Fruit fly (Drosophila melanogaster) whole organism, embryonic: ENCODE data around the gene CG31098.

ENCODE experiments used
- ATbp ChIP-seq: fragments of 200-800 bp; sonication (Bioruptor generic); optimal IDR thresholded peaks from 2 replicates; lab custom pipeline; 2017; ENCODE audit warnings: missing biosample characterization, mild to moderate bottlenecking, missing genetic modification characterization, missing genetic modification reagents
- Ada2b ChIP-seq: fragments of 200-800 bp; sonication (Bioruptor generic); IDR thresholded peaks from 2 replicates; pipeline ENCODE4 v1.3.6; 2022; ENCODE audit warnings: missing biosample characterization, missing genetic modification characterization
- Atf-2 ChIP-seq: fragments of 200-800 bp; sonication (Bioruptor generic); optimal IDR thresholded peaks from 2 replicates; lab custom pipeline; 2016; ENCODE audit warnings: missing biosample characterization, missing genetic modification characterization
- B-H2 ChIP-seq: fragments of 200-800 bp; sonication (Bioruptor generic); optimal IDR thresholded peaks from 2 replicates; lab custom pipeline; 2018; ENCODE audit warnings: missing biosample characterization, mild to moderate bottlenecking, missing genetic modification characterization
- BEAF-32 ChIP-seq: fragments of 200-800 bp; sonication (Bioruptor generic); optimal IDR thresholded peaks from 3 replicates; lab custom pipeline; 2017; ENCODE audit warnings: missing biosample characterization, missing genetic modification characterization, mild to moderate bottlenecking, moderate library complexity, missing genetic modification reagents
- CG10462 ChIP-seq: fragments of 200-800 bp; sonication (Bioruptor generic); optimal IDR thresholded peaks from 2 replicates; lab custom pipeline; 2016; ENCODE audit warnings: missing biosample characterization, missing genetic modification characterization
- CG11560 ChIP-seq: fragments of 200-800 bp; sonication (Bioruptor generic); IDR thresholded peaks from 3 replicates; pipeline ENCODE4 v1.3.6; 2022; ENCODE audit warnings: missing biosample characterization, missing genetic modification characterization
- CG12219 ChIP-seq: fragments of 200-800 bp; sonication (Bioruptor generic); optimal IDR thresholded peaks from 3 replicates; lab custom pipeline; 2018; ENCODE audit warnings: missing biosample characterization, mild to moderate bottlenecking, missing genetic modification characterization
- CG12744 ChIP-seq: fragments of 200-800 bp; sonication (Bioruptor generic); optimal IDR thresholded peaks from 2 replicates; lab custom pipeline; 2016; ENCODE audit warnings: missing biosample characterization, missing genetic modification characterization
- CG1603 ChIP-seq: fragments of 200-800 bp; sonication (Bioruptor generic); optimal IDR thresholded peaks from 2 replicates; lab custom pipeline; 2019; ENCODE audit warnings: missing biosample characterization, mild to moderate bottlenecking, missing genetic modification characterization, moderate library complexity
- CG16815 ChIP-seq: fragments of 200-800 bp; sonication (Bioruptor generic); optimal IDR thresholded peaks from 3 replicates; lab custom pipeline; 2017; ENCODE audit warnings: missing biosample characterization, mild to moderate bottlenecking, missing genetic modification characterization
- CG16863 ChIP-seq: fragments of 200-800 bp; sonication (Bioruptor generic); optimal IDR thresholded peaks from 3 replicates; lab custom pipeline; 2016; ENCODE audit warnings: missing biosample characterization, missing genetic modification characterization
- CG1792 ChIP-seq: fragments of 200-800 bp; sonication (Bioruptor generic); optimal IDR thresholded peaks from 2 replicates; lab custom pipeline; 2016; ENCODE audit warnings: missing biosample characterization, missing genetic modification characterization
- CG18262 ChIP-seq: fragments of 200-800 bp; optimal IDR thresholded peaks from 3 replicates; lab custom pipeline; 2019; ENCODE audit warnings: missing biosample characterization, mild to moderate bottlenecking, missing genetic modification characterization, moderate library complexity
- CG2889 ChIP-seq: fragments of 200-800 bp; sonication (Bioruptor generic); IDR thresholded peaks from 3 replicates; pipeline ENCODE4 v1.3.6; 2022; ENCODE audit warnings: missing biosample characterization, missing genetic modification characterization
- CG32532 ChIP-seq: fragments of 200-800 bp; sonication (Bioruptor generic); IDR thresholded peaks from 2 replicates; pipeline ENCODE4 v1.3.6; 2022; ENCODE audit warnings: missing biosample characterization, missing genetic modification characterization
- CG4282 ChIP-seq: fragments of 200-800 bp; sonication (Bioruptor generic); optimal IDR thresholded peaks from 2 replicates; lab custom pipeline; 2016; ENCODE audit warnings: missing biosample characterization, missing genetic modification characterization
- CG6272 ChIP-seq: fragments of 200-800 bp; sonication (Bioruptor generic); IDR thresholded peaks from 2 replicates; pipeline ENCODE4 v1.3.6; 2022; ENCODE audit warnings: missing biosample characterization, missing genetic modification characterization
- CG6683 ChIP-seq: fragments of 200-800 bp; sonication (Bioruptor generic); optimal IDR thresholded peaks from 2 replicates; lab custom pipeline; 2017; ENCODE audit warnings: missing biosample characterization, mild to moderate bottlenecking, missing genetic modification characterization, missing genetic modification reagents
- CG7372 ChIP-seq: fragments of 200-800 bp; sonication (Bioruptor generic); IDR thresholded peaks from 2 replicates; pipeline ENCODE4 v1.3.6; 2022; ENCODE audit warnings: missing biosample characterization, missing genetic modification characterization
- CG7556 ChIP-seq: fragments of 200-800 bp; sonication (Bioruptor generic); optimal IDR thresholded peaks from 2 replicates; lab custom pipeline; 2017; ENCODE audit warnings: missing biosample characterization, mild to moderate bottlenecking, missing genetic modification characterization
- CG7745 ChIP-seq: fragments of 200-800 bp; sonication (Bioruptor generic); optimal IDR thresholded peaks from 2 replicates; lab custom pipeline; 2018; ENCODE audit warnings: missing biosample characterization, mild to moderate bottlenecking, missing genetic modification characterization, moderate library complexity
- CG7786 ChIP-seq: fragments of 200-800 bp; sonication (Bioruptor generic); optimal IDR thresholded peaks from 2 replicates; lab custom pipeline; 2016; ENCODE audit warnings: missing biosample characterization, missing genetic modification characterization
- CG8944 ChIP-seq: fragments of 200-800 bp; sonication (Bioruptor generic); optimal IDR thresholded peaks from 3 replicates; lab custom pipeline; 2016; ENCODE audit warnings: missing biosample characterization, missing genetic modification characterization
- CHES-1-like ChIP-seq: fragments of 200-800 bp; sonication (Bioruptor generic); optimal IDR thresholded peaks from 2 replicates; lab custom pipeline; 2016; ENCODE audit warnings: missing biosample characterization, missing genetic modification characterization
- Camta ChIP-seq: fragments of 200-800 bp; sonication (Bioruptor generic); optimal IDR thresholded peaks from 2 replicates; lab custom pipeline; 2016; ENCODE audit warnings: missing biosample characterization, missing genetic modification characterization
- CrebB ChIP-seq: fragments of 200-800 bp; sonication (Bioruptor generic); optimal IDR thresholded peaks from 3 replicates; lab custom pipeline; 2018; ENCODE audit warnings: missing biosample characterization, mild to moderate bottlenecking, missing genetic modification characterization
- Dll ChIP-seq: fragments of 200-800 bp; sonication (Bioruptor generic); IDR thresholded peaks from 4 replicates; pipeline ENCODE4 v1.3.6; 2022; ENCODE audit warnings: missing biosample characterization, missing genetic modification characterization; ENCODE audit not compliant: partially characterized antibody
- Drgx ChIP-seq: fragments of 200-800 bp; sonication (Bioruptor generic); IDR thresholded peaks from 2 replicates; pipeline ENCODE4 v1.3.6; 2022; ENCODE audit warnings: missing biosample characterization, missing genetic modification characterization
- Fer2 ChIP-seq: fragments of 200-800 bp; sonication (Bioruptor generic); optimal IDR thresholded peaks from 2 replicates; lab custom pipeline; 2018; ENCODE audit warnings: missing biosample characterization, mild to moderate bottlenecking, missing genetic modification characterization, moderate library complexity
- Hmr ChIP-seq: fragments of 200-800 bp; sonication (Bioruptor generic); optimal IDR thresholded peaks from 3 replicates; lab custom pipeline; 2017; ENCODE audit warnings: mild to moderate bottlenecking, missing biosample characterization, missing genetic modification reagents, missing genetic modification characterization
- MESR4 ChIP-seq: fragments of 200-800 bp; sonication (Bioruptor generic); optimal IDR thresholded peaks from 2 replicates; lab custom pipeline; 2018; ENCODE audit warnings: missing biosample characterization, mild to moderate bottlenecking, missing genetic modification characterization, moderate library complexity
- MTF-1 ChIP-seq: fragments of 200-800 bp; sonication (Bioruptor generic); optimal IDR thresholded peaks from 2 replicates; lab custom pipeline; 2018; ENCODE audit warnings: missing biosample characterization, mild to moderate bottlenecking, missing genetic modification characterization, borderline replicate concordance
- Meics ChIP-seq: fragments of 200-800 bp; sonication (Bioruptor generic); optimal IDR thresholded peaks from 2 replicates; lab custom pipeline; 2017; ENCODE audit warnings: missing biosample characterization, mild to moderate bottlenecking, missing genetic modification characterization
- ab ChIP-seq: fragments of 200-800 bp; sonication (Bioruptor generic); optimal IDR thresholded peaks from 2 replicates; lab custom pipeline; 2016; ENCODE audit warnings: missing biosample characterization, missing genetic modification characterization
- al ChIP-seq: fragments of 200-800 bp; sonication (Bioruptor generic); IDR thresholded peaks from 2 replicates; pipeline ENCODE4 v1.3.6; 2022; ENCODE audit warnings: missing biosample characterization, missing genetic modification characterization
- aop ChIP-seq: fragments of 200-800 bp; sonication (Bioruptor generic); IDR thresholded peaks from 2 replicates; pipeline ENCODE4 v1.3.6; 2022; ENCODE audit warnings: missing biosample characterization, missing genetic modification characterization
- bab2 ChIP-seq: fragments of 200-800 bp; sonication (Bioruptor generic); optimal IDR thresholded peaks from 2 replicates; lab custom pipeline; 2016; ENCODE audit warnings: missing biosample characterization, missing genetic modification characterization
- cad ChIP-seq: fragments of >200 bp; optimal IDR thresholded peaks from 2 replicates; lab custom pipeline; 2017; ENCODE audit warnings: missing biosample characterization, missing genetic modification characterization
- cato ChIP-seq: fragments of 200-800 bp; sonication (Bioruptor generic); optimal IDR thresholded peaks from 2 replicates; lab custom pipeline; 2016; ENCODE audit warnings: missing biosample characterization, missing genetic modification characterization, borderline replicate concordance
- caup ChIP-seq: fragments of 200-800 bp; sonication (Bioruptor generic); optimal IDR thresholded peaks from 3 replicates; lab custom pipeline; 2017; ENCODE audit warnings: missing biosample characterization, mild to moderate bottlenecking, missing genetic modification characterization, moderate library complexity; ENCODE audit not compliant: severe bottlenecking
- da ChIP-seq: fragments of 200-800 bp; sonication (Bioruptor generic); optimal IDR thresholded peaks from 2 replicates; lab custom pipeline; 2016; ENCODE audit warnings: missing biosample characterization, missing genetic modification characterization
- grau ChIP-seq: fragments of 200-800 bp; optimal IDR thresholded peaks from 3 replicates; lab custom pipeline; 2019; ENCODE audit warnings: missing biosample characterization, mild to moderate bottlenecking, missing genetic modification characterization, moderate library complexity
- jigr1 ChIP-seq: fragments of 200-800 bp; sonication (Bioruptor generic); IDR thresholded peaks from 3 replicates; pipeline ENCODE4 v1.3.6; 2022; ENCODE audit warnings: missing biosample characterization, missing genetic modification characterization
- stwl ChIP-seq: fragments of 200-800 bp; sonication (Bioruptor generic); optimal IDR thresholded peaks from 3 replicates; lab custom pipeline; 2018; ENCODE audit warnings: missing biosample characterization, mild to moderate bottlenecking, missing genetic modification characterization, moderate library complexity
- tap ChIP-seq: fragments of 200-800 bp; optimal IDR thresholded peaks from 3 replicates; lab custom pipeline; 2019; ENCODE audit warnings: missing biosample characterization, mild to moderate bottlenecking, missing genetic modification characterization, moderate library complexity
- tll ChIP-seq, 2 experiments: fragments of 200-800 bp in 1 of 2; fragments of >200 bp in 1 of 2; sonication (Bioruptor generic) in 1 of 2; optimal IDR thresholded peaks; 2 replicates each; lab custom pipeline; 2017 to 2019; ENCODE audit warnings: missing biosample characterization in 2 of 2, missing genetic modification characterization in 2 of 2, mild to moderate bottlenecking in 1 of 2, moderate library complexity in 1 of 2
- twi ChIP-seq: fragments of 200-800 bp; optimal IDR thresholded peaks from 2 replicates; lab custom pipeline; 2019; ENCODE audit warnings: missing biosample characterization, mild to moderate bottlenecking, missing genetic modification characterization, moderate library complexity
- unc-4 ChIP-seq: fragments of 200-800 bp; sonication (Bioruptor generic); IDR thresholded peaks from 2 replicates; pipeline ENCODE4 v1.3.6; 2022; ENCODE audit warnings: missing biosample characterization, missing genetic modification characterization; ENCODE audit not compliant: partially characterized antibody
- wdn ChIP-seq: fragments of 200-800 bp; sonication (Bioruptor generic); IDR thresholded peaks from 2 replicates; pipeline ENCODE4 v1.3.6; 2022; ENCODE audit warnings: missing biosample characterization, missing genetic modification characterization

Gene CG31098

DNA sequence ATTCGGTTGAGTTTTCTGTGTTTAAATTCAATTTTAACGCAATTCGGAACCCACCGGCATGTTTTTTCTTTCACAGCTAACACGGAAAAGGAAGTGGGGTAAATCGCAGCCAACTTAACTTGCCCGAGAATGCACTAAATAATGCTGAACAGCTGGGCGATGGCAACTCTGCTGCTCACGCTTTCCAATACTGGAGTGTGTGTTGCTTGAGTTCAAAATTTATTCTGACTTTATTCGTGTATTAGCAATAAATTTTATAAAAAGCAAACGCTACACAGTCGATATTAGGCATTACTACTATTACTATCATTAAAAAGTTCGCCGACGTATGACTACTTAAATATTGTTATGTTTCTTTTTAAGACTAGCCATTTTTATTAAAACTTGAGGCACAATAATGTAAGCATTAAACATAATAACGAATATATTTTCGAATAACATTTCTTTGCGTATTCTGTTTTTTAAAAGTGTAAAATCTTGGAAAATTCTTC lies 45.4 kb downstream of the CG31098 start, which contains the start of the genes RpS27 and Nup37 (continued):
- peak; percentile 98 for TF ChIP-seq CG7786 (GFP tag; lab: Kevin White, UChicago)
- peak; percentile 95 for TF ChIP-seq CG16815 (GFP tag; lab: Kevin White, UChicago)
- TF ChIP-seq CG6683 (GFP tag; lab: Kevin White, UChicago), result peak; percentile 94
- peak; percentile 99 for TF ChIP-seq da (GFP tag; lab: Kevin White, UChicago)
- peak; percentile 98 for TF ChIP-seq Camta (GFP tag; lab: Kevin White, UChicago)
- no peak for TF ChIP-seq Dll
- TF ChIP-seq tap, result peak; percentile 88
- peak; percentile 94 for TF ChIP-seq CG7372
- TF ChIP-seq al (GFP tag; lab: Robert Waterston, UW), result peak; percentile 95
- peak; percentile 95 for TF ChIP-seq CG12219
- TF ChIP-seq wdn (GFP tag; lab: Robert Waterston, UW), result peak; percentile 94
- TF ChIP-seq ab (GFP tag; lab: Kevin White, UChicago), result peak; percentile 94
- peak; percentile 98 for TF ChIP-seq CG16863
- TF ChIP-seq CG6272 (GFP tag; lab: Robert Waterston, UW), result peak; percentile 91
- peak; percentile 99 for TF ChIP-seq CrebB (tag; lab: Kevin White, UChicago)
- TF ChIP-seq CG18262 (tag; lab: Kevin White, UChicago), result peak; percentile 91
- TF ChIP-seq CG7556 (GFP tag; lab: Kevin White, UChicago), result peak; percentile 93
- peak; percentile 93 for TF ChIP-seq twi
- peak; percentile 96 for TF ChIP-seq CG12744 (GFP tag; lab: Kevin White, UChicago)
- TF ChIP-seq unc-4, result 0 out of 2 replicates have a peak, but pooled peaks have one; percentile 21
- TF ChIP-seq aop, result peak; percentile 80; the same call in 1 of the 2 replicates
- TF ChIP-seq Hmr (GFP tag; lab: Kevin White, UChicago), result peak; percentile 99
- peak; percentile 98 for TF ChIP-seq CG1792 (GFP tag; lab: Kevin White, UChicago)
- peak; percentile 83 for TF ChIP-seq CG7745 (tag; lab: Kevin White, UChicago)
- TF ChIP-seq CHES-1-like (GFP tag; lab: Kevin White, UChicago), result peak; percentile 99
- TF ChIP-seq caup (GFP tag; lab: Kevin White, UChicago), result peak; percentile 100
- peak; percentile 92 for TF ChIP-seq grau
- peak; percentile 97 for TF ChIP-seq bab2 (GFP tag; lab: Kevin White, UChicago)
- TF ChIP-seq MESR4, result peak; percentile 99
- TF ChIP-seq Meics (GFP tag; lab: Kevin White, UChicago), result peak; percentile 99
- peak; percentile 97 for TF ChIP-seq CG4282
- TF ChIP-seq Ada2b (GFP tag; lab: Robert Waterston, UW), result peak; percentile 87
- TF ChIP-seq B-H2 (GFP tag; lab: Kevin White, UChicago), result peak; percentile 100
- peak; percentile 98 for TF ChIP-seq CG32532 (GFP tag; lab: Robert Waterston, UW)
- TF ChIP-seq ATbp (GFP tag; lab: Kevin White, UChicago), result peak; percentile 97
- TF ChIP-seq cato (GFP tag; lab: Kevin White, UChicago), result peak; percentile 96
- TF ChIP-seq Atf-2 (GFP tag; lab: Kevin White, UChicago), result peak; percentile 97
- TF ChIP-seq stwl, result peak; percentile 95
- peak; percentile 98 for TF ChIP-seq CG8944
- peak; percentile 72; the same call in 1 of the 3 replicates for TF ChIP-seq jigr1 (GFP tag; lab: Robert Waterston, UW)
- TF ChIP-seq MTF-1 (GFP tag; lab: Kevin White, UChicago), result peak; percentile 99
- peak; percentile 67 for TF ChIP-seq BEAF-32 (GFP tag; lab: Kevin White, UChicago)
- peak; percentile 94 for TF ChIP-seq CG2889
- peak; percentile 98 for TF ChIP-seq Fer2 (tag; lab: Kevin White, UChicago)
- peak; percentile 98 for TF ChIP-seq CG1603 (tag; lab: Kevin White, UChicago)
- TF ChIP-seq cad (GFP tag; lab: Kevin White, UChicago), result no peak
- TF ChIP-seq Drgx (GFP tag; lab: Robert Waterston, UW), result peak; percentile 75
- peak; percentile 89 for TF ChIP-seq CG11560
- peak; percentile 93 for TF ChIP-seq CG10462 (GFP tag; lab: Kevin White, UChicago)
- TF ChIP-seq tll (GFP tag; optimal IDR thresholded peaks at IDR 0.05; lab: Kevin White, UChicago), result peak in 1 of 2 experiments; percentile 88
